Worm (Caenorhabditis elegans) whole organism, L3 larva: ENCODE measurements around the gene mfsd-6.

Experiments
- R02D3.7 ChIP-seq: fragments of 150-350 bp; optimal IDR thresholded peaks from 2 replicates; lab custom pipeline; 2014; ENCODE audit warnings: missing biosample characterization, missing genetic modification characterization
- ceh-28 ChIP-seq: fragments of 150-350 bp; optimal IDR thresholded peaks from 2 replicates; lab custom pipeline; 2014; ENCODE audit warnings: missing biosample characterization, missing genetic modification reagents, missing genetic modification characterization
- ceh-82 ChIP-seq: fragments of 150-350 bp; optimal IDR thresholded peaks from 2 replicates; lab custom pipeline; 2014; ENCODE audit warnings: missing biosample characterization, missing genetic modification characterization
- elt-2 ChIP-seq: sonication (generic microtip); optimal IDR thresholded peaks from 2 replicates; lab custom pipeline; 2016; ENCODE audit warnings: missing genetic modification reagents, mild to moderate bottlenecking, missing genetic modification characterization, missing compliant biosample characterization
- eor-1 ChIP-seq, 2 experiments: fragments of 150-350 bp; optimal IDR thresholded peaks; 2 replicates each; lab custom pipeline; 2014 to 2018; ENCODE audit warnings: missing biosample characterization in 2 of 2, missing genetic modification characterization in 2 of 2
- fos-1 ChIP-seq: fragments of 150-350 bp; optimal IDR thresholded peaks from 2 replicates; lab custom pipeline; 2014; ENCODE audit warnings: missing biosample characterization, missing genetic modification characterization
- mdl-1 ChIP-seq: fragments of 150-350 bp; optimal IDR thresholded peaks from 2 replicates; lab custom pipeline; 2014; ENCODE audit warnings: missing biosample characterization, missing genetic modification characterization
- nhr-11 ChIP-seq: fragments of 150-350 bp; optimal IDR thresholded peaks from 2 replicates; lab custom pipeline; 2014; ENCODE audit warnings: missing biosample characterization, missing genetic modification characterization
- nhr-23 ChIP-seq: fragments of 150-350 bp; optimal IDR thresholded peaks from 2 replicates; lab custom pipeline; 2014; ENCODE audit warnings: missing biosample characterization, missing genetic modification reagents, missing genetic modification characterization
- snpc-4 ChIP-seq: fragments of 150-350 bp; optimal IDR thresholded peaks from 2 replicates; lab custom pipeline; 2014; ENCODE audit warnings: missing biosample characterization, missing genetic modification characterization

ce11 chrIII:7608223-7608622 lies 29.0 kb upstream of the mfsd-6 start, which contains the start of gene T04A6.3:
- TF ChIP-seq eor-1 (tag; optimal IDR thresholded peaks at IDR 0.05; lab: Kevin White, UChicago) (no peak), elt-2 (no peak), nhr-23 (tag; lab: Kevin White, UChicago) (no peak), ceh-28 (no peak), snpc-4 (tag; lab: Kevin White, UChicago) (no peak), nhr-11 (tag; lab: Kevin White, UChicago) (no peak), fos-1 (no peak), mdl-1 (tag; lab: Kevin White, UChicago) (no peak), ceh-82 (tag; lab: Kevin White, UChicago) (no peak), R02D3.7 (no peak)
